Fruit fly (Drosophila melanogaster) whole organism, prepupa: Measurements from ENCODE around the gene Pp1alpha-96A.
A peak's percentile ranks its signal among the peaks of the same experiment; 100 is the strongest.

Experiments used
- Blimp-1 ChIP-seq: fragments of 200-800 bp; sonication (Bioruptor generic); optimal IDR thresholded peaks from 3 replicates; lab custom pipeline; 2017; ENCODE audit warnings: missing biosample characterization, missing genetic modification characterization, mild to moderate bottlenecking, moderate library complexity, missing genetic modification reagents
- CG10631 ChIP-seq: fragments of 200-800 bp; sonication (Bioruptor generic); optimal IDR thresholded peaks from 2 replicates; lab custom pipeline; 2016; ENCODE audit warnings: missing biosample characterization, missing genetic modification characterization
- CG10669 ChIP-seq: fragments of 200-800 bp; sonication (Bioruptor generic); optimal IDR thresholded peaks from 3 replicates; lab custom pipeline; 2018; ENCODE audit warnings: missing biosample characterization, mild to moderate bottlenecking, missing genetic modification characterization, moderate library complexity
- CG11762 ChIP-seq: fragments of 200-800 bp; sonication (Bioruptor generic); optimal IDR thresholded peaks from 3 replicates; lab custom pipeline; 2016; ENCODE audit warnings: missing biosample characterization, missing genetic modification characterization; ENCODE audit not compliant: insufficient read depth
- CG11902 ChIP-seq: fragments of 200-800 bp; sonication (Bioruptor generic); optimal IDR thresholded peaks from 3 replicates; lab custom pipeline; 2016; ENCODE audit warnings: missing biosample characterization, missing genetic modification characterization
- CG1621 ChIP-seq: fragments of 200-800 bp; sonication (Bioruptor generic); optimal IDR thresholded peaks from 3 replicates; lab custom pipeline; 2018; ENCODE audit warnings: missing biosample characterization, mild to moderate bottlenecking, missing genetic modification characterization
- CG16779 ChIP-seq: fragments of 200-800 bp; sonication (Bioruptor generic); optimal IDR thresholded peaks from 3 replicates; lab custom pipeline; 2017; ENCODE audit warnings: missing biosample characterization, mild to moderate bottlenecking, missing genetic modification characterization
- CG3032 ChIP-seq: fragments of 200-800 bp; optimal IDR thresholded peaks from 2 replicates; lab custom pipeline; 2019; ENCODE audit warnings: missing biosample characterization, mild to moderate bottlenecking, missing genetic modification characterization, moderate library complexity
- CG31627 ChIP-seq: fragments of 200-800 bp; sonication (Bioruptor generic); optimal IDR thresholded peaks from 3 replicates; lab custom pipeline; 2016; ENCODE audit warnings: missing biosample characterization, missing genetic modification characterization
- CG32006 ChIP-seq: fragments of 200-800 bp; sonication (Bioruptor generic); optimal IDR thresholded peaks from 3 replicates; lab custom pipeline; 2017; ENCODE audit warnings: missing biosample characterization, mild to moderate bottlenecking, missing genetic modification characterization
- CG34406 ChIP-seq: fragments of 200-800 bp; sonication (Bioruptor generic); optimal IDR thresholded peaks from 3 replicates; lab custom pipeline; 2016; ENCODE audit warnings: missing biosample characterization, missing genetic modification characterization
- CG3919 ChIP-seq: fragments of 200-800 bp; sonication (Bioruptor generic); optimal IDR thresholded peaks from 3 replicates; lab custom pipeline; 2016; ENCODE audit warnings: missing biosample characterization, missing genetic modification characterization
- CG4318 ChIP-seq: fragments of 200-800 bp; sonication (Bioruptor generic); optimal IDR thresholded peaks from 3 replicates; lab custom pipeline; 2017; ENCODE audit warnings: missing biosample characterization, mild to moderate bottlenecking, missing genetic modification characterization
- CG6163 ChIP-seq: fragments of 200-800 bp; sonication (Bioruptor generic); IDR thresholded peaks from 3 replicates; pipeline ENCODE4 v1.3.6; 2022; ENCODE audit warnings: missing biosample characterization, missing genetic modification characterization
- CG6276 ChIP-seq: fragments of 200-800 bp; sonication (Bioruptor generic); optimal IDR thresholded peaks from 2 replicates; lab custom pipeline; 2017; ENCODE audit warnings: missing biosample characterization, mild to moderate bottlenecking, missing genetic modification characterization
- CG6792 ChIP-seq: fragments of 200-800 bp; sonication (Bioruptor generic); optimal IDR thresholded peaks from 3 replicates; lab custom pipeline; 2016; ENCODE audit warnings: missing biosample characterization, missing genetic modification characterization
- CG6808 ChIP-seq: fragments of 200-800 bp; sonication (Bioruptor generic); optimal IDR thresholded peaks from 3 replicates; lab custom pipeline; 2017; ENCODE audit warnings: missing biosample characterization, missing genetic modification characterization, mild to moderate bottlenecking, moderate library complexity, missing genetic modification reagents
- CG6854 ChIP-seq: fragments of 200-800 bp; sonication (Bioruptor generic); optimal IDR thresholded peaks from 2 replicates; lab custom pipeline; 2017; ENCODE audit warnings: missing biosample characterization, mild to moderate bottlenecking, missing genetic modification characterization
- CG7368 ChIP-seq: fragments of 200-800 bp; sonication (Bioruptor generic); optimal IDR thresholded peaks from 3 replicates; lab custom pipeline; 2016; ENCODE audit warnings: missing biosample characterization, missing genetic modification characterization
- CG8119 ChIP-seq: fragments of 200-800 bp; sonication (Bioruptor generic); IDR thresholded peaks from 3 replicates; pipeline ENCODE4 v1.3.6; 2022; ENCODE audit warnings: missing biosample characterization, missing genetic modification characterization
- CG8319 ChIP-seq: fragments of 200-800 bp; sonication (Bioruptor generic); optimal IDR thresholded peaks from 3 replicates; lab custom pipeline; 2016; ENCODE audit warnings: missing biosample characterization, missing genetic modification characterization
- CG8632 ChIP-seq: fragments of 200-800 bp; sonication (Bioruptor generic); optimal IDR thresholded peaks from 3 replicates; lab custom pipeline; 2016; ENCODE audit warnings: missing biosample characterization, missing genetic modification characterization
- Eip75B ChIP-seq: fragments of 200-800 bp; sonication (Bioruptor generic); optimal IDR thresholded peaks from 3 replicates; lab custom pipeline; 2016; ENCODE audit warnings: missing biosample characterization, missing genetic modification characterization
- Eip78C ChIP-seq: fragments of 200-800 bp; sonication (Bioruptor generic); peaks from one replicate; lab custom pipeline; 2016; ENCODE audit warnings: missing biosample characterization, missing genetic modification characterization
- Eip93F ChIP-seq: fragments of 200-800 bp; sonication (Bioruptor generic); optimal IDR thresholded peaks from 2 replicates; lab custom pipeline; 2016; ENCODE audit warnings: missing biosample characterization, mild to moderate bottlenecking, missing genetic modification characterization
- Ets96B ChIP-seq: fragments of 200-800 bp; optimal IDR thresholded peaks from 2 replicates; lab custom pipeline; 2019; ENCODE audit warnings: missing biosample characterization, mild to moderate bottlenecking, missing genetic modification characterization, moderate library complexity
- Hr38 ChIP-seq: sonication (Bioruptor generic); optimal IDR thresholded peaks from 2 replicates; lab custom pipeline; 2016; ENCODE audit warnings: missing biosample characterization, missing genetic modification characterization
- Hr39 ChIP-seq: fragments of 200-800 bp; sonication (Bioruptor generic); optimal IDR thresholded peaks from 2 replicates; lab custom pipeline; 2016; ENCODE audit warnings: missing biosample characterization, missing genetic modification characterization
- Hr4 ChIP-seq: fragments of 200-800 bp; sonication (Bioruptor generic); optimal IDR thresholded peaks from 3 replicates; lab custom pipeline; 2016; ENCODE audit warnings: missing biosample characterization, missing genetic modification characterization
- Lpt ChIP-seq: fragments of 200-800 bp; sonication (Bioruptor generic); optimal IDR thresholded peaks from 3 replicates; lab custom pipeline; 2016; ENCODE audit warnings: missing biosample characterization, missing genetic modification characterization
- Met ChIP-seq: fragments of 200-800 bp; sonication (Bioruptor generic); optimal IDR thresholded peaks from 3 replicates; lab custom pipeline; 2016; ENCODE audit warnings: missing biosample characterization, missing genetic modification characterization
- OdsH ChIP-seq: fragments of 200-800 bp; sonication (Bioruptor generic); optimal IDR thresholded peaks from 3 replicates; lab custom pipeline; 2016; ENCODE audit warnings: missing biosample characterization, missing genetic modification characterization
- Smox ChIP-seq: fragments of 200-800 bp; sonication (Bioruptor generic); optimal IDR thresholded peaks from 3 replicates; lab custom pipeline; 2016; ENCODE audit warnings: missing biosample characterization, missing genetic modification characterization
- Sox102F ChIP-seq: fragments of 200-800 bp; sonication (Bioruptor generic); optimal IDR thresholded peaks from 2 replicates; lab custom pipeline; 2016; ENCODE audit warnings: missing biosample characterization, mild to moderate bottlenecking, missing genetic modification characterization
- Sox14 ChIP-seq: fragments of 200-800 bp; sonication (Bioruptor generic); optimal IDR thresholded peaks from 3 replicates; lab custom pipeline; 2016; ENCODE audit warnings: missing biosample characterization, missing genetic modification characterization
- achi ChIP-seq: fragments of 200-800 bp; sonication (Bioruptor generic); optimal IDR thresholded peaks from 3 replicates; lab custom pipeline; 2016; ENCODE audit warnings: missing biosample characterization, missing genetic modification characterization
- acj6 ChIP-seq: fragments of 200-800 bp; sonication (Bioruptor generic); optimal IDR thresholded peaks from 3 replicates; lab custom pipeline; 2016; ENCODE audit warnings: missing biosample characterization, missing genetic modification characterization
- cyc ChIP-seq: fragments of 200-800 bp; sonication (Bioruptor generic); optimal IDR thresholded peaks from 3 replicates; lab custom pipeline; 2016; ENCODE audit warnings: missing biosample characterization, missing genetic modification characterization
- dac ChIP-seq: fragments of 200-800 bp; sonication (Bioruptor generic); optimal IDR thresholded peaks from 2 replicates; lab custom pipeline; 2017; ENCODE audit warnings: missing biosample characterization, mild to moderate bottlenecking, missing genetic modification characterization
- dsx ChIP-seq: fragments of 200-800 bp; optimal IDR thresholded peaks from 3 replicates; lab custom pipeline; 2019; ENCODE audit warnings: missing biosample characterization, mild to moderate bottlenecking, missing genetic modification characterization, moderate library complexity; ENCODE audit not compliant: poor library complexity, severe bottlenecking
- eg ChIP-seq: fragments of 200-800 bp; sonication (Bioruptor generic); IDR thresholded peaks from 3 replicates; pipeline ENCODE4 v1.3.6; 2022; ENCODE audit warnings: missing biosample characterization, missing genetic modification characterization
- esn ChIP-seq: fragments of 200-800 bp; sonication (Bioruptor generic); optimal IDR thresholded peaks from 2 replicates; lab custom pipeline; 2016; ENCODE audit warnings: missing biosample characterization, mild to moderate bottlenecking, missing genetic modification characterization, moderate library complexity
- fd59A ChIP-seq: fragments of 200-800 bp; sonication (Bioruptor generic); optimal IDR thresholded peaks from 2 replicates; lab custom pipeline; 2017; ENCODE audit warnings: missing biosample characterization, mild to moderate bottlenecking, missing genetic modification characterization, missing genetic modification reagents
- fd85E ChIP-seq: fragments of 200-800 bp; sonication (Bioruptor generic); optimal IDR thresholded peaks from 3 replicates; lab custom pipeline; 2016; ENCODE audit warnings: missing biosample characterization, missing genetic modification characterization
- fkh ChIP-seq: fragments of 200-800 bp; sonication (Bioruptor generic); optimal IDR thresholded peaks from 3 replicates; lab custom pipeline; 2017; ENCODE audit warnings: missing biosample characterization, mild to moderate bottlenecking, missing genetic modification characterization, moderate library complexity
- net ChIP-seq: fragments of 200-800 bp; sonication (Bioruptor generic); optimal IDR thresholded peaks from 3 replicates; lab custom pipeline; 2016; ENCODE audit warnings: missing biosample characterization, missing genetic modification characterization
- pdm3 ChIP-seq: fragments of 200-800 bp; sonication (Bioruptor generic); optimal IDR thresholded peaks from 3 replicates; lab custom pipeline; 2016; ENCODE audit warnings: missing biosample characterization, missing genetic modification characterization
- salr ChIP-seq, 2 experiments: fragments of 200-800 bp; sonication (Bioruptor generic); optimal IDR thresholded peaks; 3 replicates each; lab custom pipeline; 2016 to 2018; ENCODE audit warnings: missing biosample characterization in 2 of 2, missing genetic modification characterization in 2 of 2, mild to moderate bottlenecking in 1 of 2
- spab ChIP-seq: fragments of 200-800 bp; sonication (Bioruptor generic); optimal IDR thresholded peaks from 2 replicates; lab custom pipeline; 2017; ENCODE audit warnings: missing biosample characterization, mild to moderate bottlenecking, missing genetic modification characterization, missing genetic modification reagents
- ss ChIP-seq, 2 experiments: fragments of 200-800 bp; sonication (Bioruptor generic); optimal IDR thresholded peaks; 2 replicates in 1 of 2; 3 replicates in 1 of 2; lab custom pipeline; 2017 to 2018; ENCODE audit warnings: mild to moderate bottlenecking in 2 of 2, missing biosample characterization in 2 of 2, missing genetic modification characterization in 2 of 2, moderate library complexity in 1 of 2
- svp ChIP-seq: fragments of 200-800 bp; sonication (Bioruptor generic); peaks from one replicate; lab custom pipeline; 2016; ENCODE audit warnings: missing biosample characterization, missing genetic modification characterization
- topi ChIP-seq: fragments of 200-800 bp; sonication (Bioruptor generic); optimal IDR thresholded peaks from 3 replicates; lab custom pipeline; 2016; ENCODE audit warnings: missing biosample characterization, missing genetic modification characterization
- vri ChIP-seq: fragments of 200-800 bp; sonication (Bioruptor generic); optimal IDR thresholded peaks from 3 replicates; lab custom pipeline; 2016; ENCODE audit warnings: missing biosample characterization, mild to moderate bottlenecking, missing genetic modification characterization

The Pp1alpha-96A gene

DNA sequence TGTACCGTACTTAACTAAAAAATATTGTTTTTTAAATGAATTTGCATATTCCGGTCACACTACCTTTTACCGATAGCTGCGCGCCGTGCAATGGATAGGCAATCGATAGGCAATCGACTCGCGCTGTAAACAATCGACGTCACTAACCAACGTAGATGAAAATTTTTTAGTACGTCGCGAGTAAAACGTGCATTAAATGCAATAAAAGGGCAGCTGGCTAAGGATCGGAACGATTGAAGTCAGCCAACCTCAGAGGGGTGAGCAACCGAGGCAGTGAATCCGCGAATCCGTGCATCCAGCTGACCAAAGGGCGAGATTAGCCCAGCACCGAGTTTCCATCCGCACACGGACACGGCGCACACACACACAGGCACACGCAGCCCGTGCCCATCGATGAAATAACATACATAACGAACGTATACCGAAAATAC is at the start of gene Pp1alpha-96A:
Pp1alpha-96A (plus strand) TSS at position 121 of the 431 bp plus-strand sequence.
- TF ChIP-seq pdm3 (no peak), CG8319 (no peak), CG6163 (GFP tag; lab: Robert Waterston, UW) (no peak), CG16779 (tag; lab: Kevin White, UChicago) (no peak), eg (GFP tag; lab: Robert Waterston, UW) (no peak), CG6854 (GFP tag; lab: Kevin White, UChicago) (no peak), dsx (GFP tag; lab: Kevin White, UChicago) (no peak), net (GFP tag; lab: Kevin White, UChicago) (no peak), Blimp-1 (GFP tag; lab: Kevin White, UChicago) (no peak), fd59A (GFP tag; lab: Kevin White, UChicago) (no peak), salr (GFP tag; optimal IDR thresholded peaks at IDR 0.05; lab: Kevin White, UChicago) (no peak), Smox (GFP tag; lab: Kevin White, UChicago) (peak; percentile 2), CG32006 (no peak), CG10669 (GFP tag; lab: Kevin White, UChicago) (no peak), achi (GFP tag; lab: Kevin White, UChicago) (no peak), ss (GFP tag; optimal IDR thresholded peaks at IDR 0.05; lab: Kevin White, UChicago) (no peak), Hr39 (peak; percentile 10), CG6792 (GFP tag; lab: Kevin White, UChicago) (no peak), Sox14 (GFP tag; lab: Kevin White, UChicago) (no peak), CG11902 (GFP tag; lab: Kevin White, UChicago) (no peak), vri (peak; percentile 39), fkh (GFP tag; lab: Kevin White, UChicago) (no peak), CG10631 (no peak), esn (GFP tag; lab: Kevin White, UChicago) (no peak), CG3032 (no peak), CG1621 (tag; lab: Kevin White, UChicago) (peak; percentile 64), Eip75B (GFP tag; lab: Kevin White, UChicago) (no peak), Eip93F (no peak), Hr4 (GFP tag; lab: Kevin White, UChicago) (no peak), CG8632 (GFP tag; lab: Kevin White, UChicago) (no peak), svp (GFP tag; lab: Kevin White, UChicago) (peak; percentile 44), acj6 (GFP tag; lab: Kevin White, UChicago) (no peak), CG31627 (peak; percentile 15), CG6276 (GFP tag; lab: Kevin White, UChicago) (no peak), CG11762 (GFP tag; lab: Kevin White, UChicago) (no peak), CG34406 (GFP tag; lab: Kevin White, UChicago) (no peak), CG6808 (GFP tag; lab: Kevin White, UChicago) (no peak), Met (GFP tag; lab: Kevin White, UChicago) (no peak), cyc (peak; percentile 8), topi (GFP tag; lab: Kevin White, UChicago) (peak; percentile 25), Eip78C (GFP tag; lab: Kevin White, UChicago) (no peak), CG8119 (no peak), OdsH (GFP tag; lab: Kevin White, UChicago) (no peak), Hr38 (GFP tag; lab: Kevin White, UChicago) (no peak), spab (GFP tag; lab: Kevin White, UChicago) (no peak), Ets96B (no peak), CG3919 (GFP tag; lab: Kevin White, UChicago) (no peak), fd85E (GFP tag; lab: Kevin White, UChicago) (no peak), CG7368 (GFP tag; lab: Kevin White, UChicago) (no peak), dac (GFP tag; lab: Kevin White, UChicago) (no peak), Sox102F (GFP tag; lab: Kevin White, UChicago) (no peak), Lpt (GFP tag; lab: Kevin White, UChicago) (no peak), CG4318 (no peak)
